Fruit fly (Drosophila melanogaster) S2 (cell line): Measurements from ENCODE around the gene CG7789.

Experiments used
- CG8478 ChIP-seq: fragments of >200 bp; optimal IDR thresholded peaks from 2 replicates; lab custom pipeline; 2018
- CTCF ChIP-seq, 2 experiments: fragments of >200 bp; optimal IDR thresholded peaks; 2 replicates each; lab custom pipeline; 2018

CG7789 gene

DNA sequence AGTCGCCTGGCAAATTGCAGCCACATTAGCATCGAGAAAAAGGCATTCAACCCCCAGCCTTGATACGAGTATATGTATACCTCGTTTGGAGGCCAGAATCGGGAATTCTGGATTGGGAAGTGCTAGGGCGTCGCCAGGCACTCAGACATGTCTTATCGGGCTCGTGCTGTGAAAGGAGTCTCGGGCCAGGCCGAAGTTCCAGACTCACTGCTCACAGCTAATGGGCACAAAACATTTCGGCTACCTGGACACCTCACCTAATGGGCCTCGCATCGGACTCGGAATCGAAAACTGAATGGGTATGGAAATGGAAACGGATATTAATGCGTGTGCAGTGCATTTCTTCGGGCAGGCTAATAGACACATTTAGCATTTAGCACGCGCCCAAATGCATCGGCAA, 32.1 kb upstream of the CG7789 start:
- TF ChIP-seq CTCF (optimal IDR thresholded peaks at IDR 0.05; lab: Kevin White, UChicago) (no peak), CG8478 (lab: Kevin White, UChicago) (no peak)

DNA sequence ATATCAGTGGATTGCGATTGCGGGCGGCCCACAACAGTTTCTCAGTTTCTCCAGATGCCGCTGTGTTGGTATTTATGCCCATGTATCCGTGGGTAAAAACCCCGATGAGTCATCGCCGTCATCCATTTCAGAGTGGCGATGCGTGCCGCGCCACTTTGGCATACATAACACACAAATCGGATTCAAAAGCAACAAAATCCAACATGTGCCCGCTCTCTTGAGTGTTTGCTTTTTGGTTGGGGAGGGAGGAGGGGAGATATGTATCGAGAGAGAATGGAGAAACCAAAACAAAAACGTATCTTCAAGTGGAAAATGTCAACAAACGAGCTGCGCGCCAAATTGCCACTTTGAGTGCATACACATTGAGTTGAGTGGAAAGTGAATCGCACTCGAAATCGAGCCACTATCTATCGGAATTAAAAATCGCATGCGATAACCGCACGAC, 31.3 kb upstream of the CG7789 start:
- peak; percentile 22 for TF ChIP-seq CG8478 (lab: Kevin White, UChicago)
- TF ChIP-seq CTCF (optimal IDR thresholded peaks at IDR 0.05; lab: Kevin White, UChicago): no peak

DNA sequence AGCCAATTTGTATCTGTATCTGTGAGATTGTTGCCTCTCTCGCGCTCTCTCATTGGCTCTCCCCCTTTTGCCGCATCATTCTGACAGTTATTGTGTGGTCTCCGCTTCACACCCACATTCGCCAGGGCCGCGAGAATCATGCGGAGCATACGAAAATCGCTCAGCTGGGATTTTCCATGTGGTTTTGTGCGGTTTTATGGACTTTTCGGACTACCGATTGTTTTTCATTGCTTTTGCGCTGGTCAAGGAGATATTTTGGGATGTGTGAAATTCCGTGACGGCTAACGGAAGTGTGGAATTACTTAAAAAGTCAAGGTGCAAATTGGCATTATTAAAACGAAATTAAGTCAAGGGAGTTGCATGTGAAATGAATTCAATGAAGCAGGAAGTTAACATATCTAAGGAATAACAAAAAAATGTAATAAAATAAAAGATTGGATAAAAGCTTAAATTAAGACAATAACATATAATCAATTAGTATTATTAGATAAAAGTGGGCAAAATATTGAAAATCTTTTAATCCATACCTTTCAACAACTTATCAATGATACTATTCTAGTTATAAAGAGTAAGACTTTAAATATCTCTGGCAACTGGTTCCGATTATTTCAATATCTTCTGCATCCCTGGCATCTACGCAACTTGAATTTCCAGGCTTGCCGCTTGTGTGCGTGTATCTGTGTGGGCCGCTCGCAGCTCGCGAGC, 30.8 kb upstream of the CG7789 start:
- TF ChIP-seq CTCF (optimal IDR thresholded peaks at IDR 0.05; lab: Kevin White, UChicago): no peak
- no peak for TF ChIP-seq CG8478 (lab: Kevin White, UChicago)

DNA sequence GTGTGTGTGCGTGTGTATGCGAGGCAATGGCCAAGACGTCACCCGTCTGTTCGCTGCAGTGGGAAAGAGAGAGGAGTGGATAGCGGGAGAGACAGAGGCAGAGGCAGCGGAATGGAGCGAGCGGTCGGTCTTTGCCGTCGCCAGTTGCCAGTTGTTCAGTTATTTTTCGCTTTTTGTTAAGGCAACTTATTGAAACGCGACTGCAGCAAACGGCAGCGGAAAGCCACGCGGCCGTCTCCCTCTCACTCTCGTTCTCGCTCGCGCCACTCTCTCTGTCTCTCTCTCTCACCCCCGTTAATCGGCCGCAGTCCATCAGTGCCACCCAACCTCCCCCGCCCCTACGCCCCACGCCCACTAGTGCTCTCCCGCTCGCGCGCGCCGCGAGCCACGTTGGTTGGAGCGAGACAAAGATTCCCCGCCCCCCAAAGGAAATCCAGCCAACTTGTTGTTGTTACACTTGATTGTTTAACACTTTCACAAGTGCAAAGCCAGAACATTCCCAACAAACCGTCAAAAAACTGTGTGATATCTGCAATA, 30.1 kb upstream of the CG7789 start:
- TF ChIP-seq CTCF (optimal IDR thresholded peaks at IDR 0.05; lab: Kevin White, UChicago) (peak in 1 of 2 experiments; percentile 2), CG8478 (lab: Kevin White, UChicago) (peak; percentile 88)

DNA sequence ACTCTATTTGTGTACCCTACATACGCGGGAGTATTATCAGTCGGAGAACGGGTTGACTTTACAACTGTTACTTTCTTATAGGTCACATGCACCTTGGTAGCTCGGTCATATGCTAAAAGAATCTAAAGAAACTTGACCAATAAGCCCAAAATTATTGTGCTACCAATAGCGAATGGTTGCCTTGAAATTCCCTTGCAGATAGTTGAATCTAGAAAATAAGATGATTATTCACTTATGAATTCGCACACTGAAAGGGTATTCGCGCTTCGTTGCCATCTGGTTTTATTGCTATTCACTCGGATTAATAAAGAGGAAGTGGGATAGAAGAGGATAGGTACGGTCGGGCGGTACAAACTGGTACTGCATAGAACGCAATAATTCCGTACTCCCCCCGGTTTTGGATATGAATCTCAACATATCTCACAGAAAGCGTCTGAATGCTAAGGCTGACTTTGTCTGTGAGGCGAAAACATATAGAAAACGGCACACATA, 29.1 kb upstream of the CG7789 start:
- TF ChIP-seq CG8478 (lab: Kevin White, UChicago) (no peak), CTCF (optimal IDR thresholded peaks at IDR 0.05; lab: Kevin White, UChicago) (no peak)

DNA sequence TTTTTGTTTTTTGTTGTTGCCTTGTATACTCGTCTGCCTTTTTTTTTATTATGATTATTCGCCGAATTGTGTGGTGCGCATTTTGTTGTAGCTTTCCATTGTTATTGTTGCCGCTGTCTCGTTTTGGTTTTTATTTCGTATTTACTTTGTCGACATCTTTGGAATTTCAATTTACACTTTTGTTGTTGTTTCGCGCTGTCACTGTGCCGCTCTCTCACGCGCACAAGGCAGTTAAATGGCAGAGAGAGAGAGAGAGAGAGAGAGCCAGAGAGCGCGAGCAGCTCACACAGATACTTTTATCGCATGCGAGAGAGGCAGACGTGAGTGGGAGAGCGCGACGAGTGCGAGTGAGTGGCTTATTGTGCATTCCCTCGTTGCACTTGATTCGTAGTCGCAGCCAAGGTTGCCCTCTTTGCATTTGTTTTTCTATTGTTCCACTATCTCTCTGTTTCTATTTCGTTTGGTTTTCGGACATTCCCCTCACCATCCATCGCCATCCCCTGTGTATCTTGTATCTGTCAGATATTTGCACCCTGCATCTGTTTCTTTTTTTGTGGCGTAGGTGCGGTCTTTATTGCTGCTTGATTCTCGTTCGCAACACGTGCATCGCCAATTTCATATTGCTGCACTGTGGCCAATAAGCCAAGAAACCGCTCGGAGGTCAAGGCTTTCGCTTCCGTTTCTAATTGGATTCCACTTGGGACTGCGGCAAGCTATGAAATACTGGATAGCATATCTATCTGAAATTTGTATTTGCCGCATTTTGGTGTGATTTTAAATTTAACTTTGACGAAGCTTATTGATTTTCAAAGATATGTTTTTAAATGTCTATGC, 28.4 kb upstream of the CG7789 start:
- TF ChIP-seq CG8478 (lab: Kevin White, UChicago): peak; percentile 8
- peak in 1 of 2 experiments; percentile 8 for TF ChIP-seq CTCF (optimal IDR thresholded peaks at IDR 0.05; lab: Kevin White, UChicago)

DNA sequence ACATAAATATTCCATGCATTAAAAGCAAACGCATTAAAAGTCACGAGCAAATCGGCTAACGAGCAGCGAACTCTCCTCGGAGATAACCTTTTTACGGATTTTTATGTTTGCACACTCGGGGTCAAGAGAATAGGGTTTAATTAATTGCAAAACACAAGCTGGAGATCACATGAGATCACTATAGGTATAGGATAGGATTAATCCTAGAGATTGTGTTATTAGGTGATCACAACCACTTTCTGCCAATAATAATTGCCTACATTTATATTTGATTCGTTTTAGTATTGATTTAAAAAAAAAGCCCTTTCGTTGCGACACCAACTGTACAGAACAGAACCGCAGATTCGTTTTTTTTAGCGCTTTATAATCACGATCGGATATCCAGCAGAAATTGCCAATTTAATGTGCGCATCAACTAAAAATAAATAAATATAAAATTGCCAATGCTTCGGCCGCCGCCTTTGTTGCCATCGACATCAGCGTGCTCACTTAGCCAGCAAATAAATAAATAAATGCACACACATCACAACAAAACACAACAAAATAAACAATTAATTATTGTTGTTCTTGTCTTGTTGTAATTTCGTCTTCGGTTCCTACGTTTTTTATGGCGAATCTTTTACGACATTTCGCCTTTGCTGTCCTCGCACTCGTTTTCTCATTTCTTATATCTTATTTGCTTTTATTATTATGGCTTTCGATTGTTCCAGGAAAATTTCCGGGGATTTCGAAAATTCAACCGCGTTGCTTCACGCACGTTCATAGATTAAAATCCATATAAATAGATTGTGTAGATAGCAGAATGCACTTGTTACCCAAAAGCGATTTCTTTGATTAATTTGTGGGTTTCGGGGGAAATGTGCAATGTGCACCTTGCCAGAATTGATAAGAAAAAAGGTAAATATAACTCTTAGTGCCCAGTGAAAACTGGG, 27.0 kb upstream of the CG7789 start:
- TF ChIP-seq CG8478 (lab: Kevin White, UChicago) (peak; percentile 35), CTCF (optimal IDR thresholded peaks at IDR 0.05; lab: Kevin White, UChicago) (no peak)

- TF ChIP-seq CG8478 (lab: Kevin White, UChicago) (peak; percentile 64), CTCF (optimal IDR thresholded peaks at IDR 0.05; lab: Kevin White, UChicago) (no peak)
Observed at dm6 chr3R:29777213-29777612, 25.8 kb upstream of the CG7789 start.

dm6 chr3R:29778139-29778984, 24.6 kb upstream of the CG7789 start:
- TF ChIP-seq CG8478 (lab: Kevin White, UChicago) (no peak), CTCF (optimal IDR thresholded peaks at IDR 0.05; lab: Kevin White, UChicago) (no peak)

DNA sequence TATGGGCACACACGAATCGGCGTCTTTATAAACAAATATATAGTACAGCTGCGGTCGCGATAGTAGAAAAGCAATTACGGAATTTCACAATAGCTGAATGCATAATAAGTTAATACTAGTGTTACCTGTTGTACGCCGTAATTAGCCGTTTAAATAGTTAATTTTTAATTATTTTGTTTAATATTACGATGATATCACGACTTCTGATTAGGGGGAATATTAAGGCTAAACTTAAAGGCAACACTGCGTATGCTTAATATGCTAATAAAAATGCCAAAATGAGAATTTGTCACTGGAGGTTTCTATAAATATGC, 24.1 kb upstream of the CG7789 start:
- TF ChIP-seq CG8478 (lab: Kevin White, UChicago): no peak
- no peak for TF ChIP-seq CTCF (optimal IDR thresholded peaks at IDR 0.05; lab: Kevin White, UChicago)

dm6 chr3R:29780402-29781029, 22.5 kb upstream of the CG7789 start, which contains the start of gene fig:
fig (minus strand) TSS chr3R:29780452.
- no peak for TF ChIP-seq CG8478 (lab: Kevin White, UChicago)
- TF ChIP-seq CTCF (optimal IDR thresholded peaks at IDR 0.05; lab: Kevin White, UChicago): no peak

DNA sequence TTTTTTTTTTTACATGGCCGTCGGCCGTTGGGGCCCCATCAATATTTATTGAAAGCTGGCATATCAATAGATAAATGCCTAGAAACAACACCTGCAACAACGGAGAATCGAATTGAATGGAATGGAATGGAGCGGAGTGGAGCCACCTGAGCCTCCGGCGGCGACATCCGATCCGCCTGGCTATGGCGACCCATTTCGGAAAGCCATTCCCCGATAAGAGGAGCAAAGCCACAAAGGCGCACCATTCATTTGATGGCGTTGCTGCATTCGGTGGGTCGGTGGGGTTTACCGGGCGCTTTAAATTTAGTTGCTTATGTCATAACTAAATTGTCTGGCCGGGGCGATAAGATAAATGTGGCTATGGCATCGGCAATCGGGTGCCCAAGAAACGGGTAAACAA, 21.1 kb upstream of the CG7789 start:
- TF ChIP-seq CG8478 (lab: Kevin White, UChicago): no peak
- TF ChIP-seq CTCF (optimal IDR thresholded peaks at IDR 0.05; lab: Kevin White, UChicago): no peak

dm6 chr3R:29782367-29782766, 20.6 kb upstream of the CG7789 start:
- no peak for TF ChIP-seq CTCF (optimal IDR thresholded peaks at IDR 0.05; lab: Kevin White, UChicago)
- TF ChIP-seq CG8478 (lab: Kevin White, UChicago): no peak
